Worm (Caenorhabditis elegans) whole organism, young adult: ENCODE data around the gene egl-1.

Source experiments
- B0019.2 ChIP-seq: fragments of 200-800 bp; sonication (Bioruptor generic); conservative IDR thresholded peaks from 2 replicates; pipeline ENCODE4 v1.3.6; 2022; ENCODE audit warnings: missing genetic modification reagents, missing genetic modification characterization, missing compliant biosample characterization
- B0336.3 ChIP-seq: fragments of 200-800 bp; sonication (Bioruptor generic); IDR thresholded peaks from 2 replicates; pipeline ENCODE4 v1.3.6; 2022; ENCODE audit warnings: missing genetic modification characterization, missing compliant biosample characterization
- C06A6.2 ChIP-seq: fragments of 200-800 bp; sonication (Bioruptor generic); conservative IDR thresholded peaks from 2 replicates; pipeline ENCODE4 v1.3.6; 2022; ENCODE audit warnings: missing genetic modification characterization, missing compliant biosample characterization
- D2030.7 ChIP-seq: fragments of 200-800 bp; sonication (Bioruptor generic); IDR thresholded peaks from 2 replicates; pipeline ENCODE4 v1.3.6; 2022; ENCODE audit warnings: missing genetic modification reagents, missing genetic modification characterization, missing compliant biosample characterization
- F55B11.4 ChIP-seq: sonication (generic microtip); optimal IDR thresholded peaks from 2 replicates; lab custom pipeline; 2016; ENCODE audit warnings: missing compliant biosample characterization, missing genetic modification characterization, borderline replicate concordance; ENCODE audit not compliant: insufficient read depth
- T07F8.4 ChIP-seq: sonication (generic microtip); optimal IDR thresholded peaks from 2 replicates; lab custom pipeline; 2016; ENCODE audit warnings: mild to moderate bottlenecking, missing genetic modification characterization, moderate library complexity, missing compliant biosample characterization
- Y53F4B.3 ChIP-seq: fragments of 200-800 bp; sonication (Bioruptor generic); IDR thresholded peaks from 2 replicates; pipeline ENCODE4 v1.3.6; 2022; ENCODE audit warnings: missing genetic modification reagents, missing genetic modification characterization, missing compliant biosample characterization
- Y56A3A.18 ChIP-seq: fragments of 200-800 bp; sonication (Bioruptor generic); IDR thresholded peaks from 2 replicates; pipeline ENCODE4 v1.3.6; 2022; ENCODE audit warnings: missing genetic modification reagents, missing genetic modification characterization, missing compliant biosample characterization
- Y67H2A.10 ChIP-seq: fragments of 200-800 bp; sonication (Bioruptor generic); conservative IDR thresholded peaks from 2 replicates; pipeline ENCODE4 v1.3.6; 2022; ENCODE audit warnings: missing genetic modification reagents, missing genetic modification characterization, missing compliant biosample characterization
- Y95B8A.8 ChIP-seq: fragments of 200-800 bp; sonication (Bioruptor generic); IDR thresholded peaks from 2 replicates; pipeline ENCODE4 v1.3.6; 2022; ENCODE audit warnings: missing genetic modification reagents, missing genetic modification characterization, missing compliant biosample characterization
- ama-1 ChIP-seq, 3 experiments: fragments of 150-350 bp in 1 of 3; sonication (generic microtip) in 2 of 3; optimal IDR thresholded peaks; 2 replicates each; lab custom pipeline; 2014 to 2018; ENCODE audit warnings: missing biosample characterization in 2 of 3, missing genetic modification characterization in 2 of 3, missing genetic modification reagents in 2 of 3
- aptf-2 ChIP-seq: fragments of 200-800 bp; sonication (Bioruptor generic); conservative IDR thresholded peaks from 2 replicates; pipeline ENCODE4 v1.3.6; 2022; ENCODE audit warnings: missing genetic modification reagents, missing genetic modification characterization, missing compliant biosample characterization
- atf-7 ChIP-seq: sonication (generic microtip); optimal IDR thresholded peaks from 2 replicates; lab custom pipeline; 2017; ENCODE audit warnings: mild to moderate bottlenecking, missing genetic modification characterization, missing compliant biosample characterization
- athp-1 ChIP-seq: sonication (generic microtip); optimal IDR thresholded peaks from 2 replicates; lab custom pipeline; 2017; ENCODE audit warnings: mild to moderate bottlenecking, missing genetic modification characterization, missing compliant biosample characterization
- attf-5 ChIP-seq: fragments of 200-800 bp; sonication (Bioruptor generic); optimal IDR thresholded peaks from 2 replicates; lab custom pipeline; 2018; ENCODE audit warnings: mild to moderate bottlenecking, missing genetic modification characterization, missing compliant biosample characterization
- bed-1 ChIP-seq: fragments of 200-800 bp; sonication (Bioruptor generic); IDR thresholded peaks from 2 replicates; pipeline ENCODE4 v1.3.6; 2022; ENCODE audit warnings: missing genetic modification reagents, missing genetic modification characterization, missing compliant biosample characterization
- cebp-2 ChIP-seq: fragments of 200-800 bp; sonication (Bioruptor generic); IDR thresholded peaks from 2 replicates; pipeline ENCODE4 v1.3.6; 2022; ENCODE audit warnings: missing genetic modification characterization, missing compliant biosample characterization
- ceh-100 ChIP-seq: fragments of 200-800 bp; sonication (Bioruptor generic); IDR thresholded peaks from 2 replicates; pipeline ENCODE4 v1.3.6; 2022; ENCODE audit warnings: missing genetic modification reagents, missing genetic modification characterization, missing compliant biosample characterization
- dpl-1 ChIP-seq: fragments of 150-350 bp; optimal IDR thresholded peaks from 2 replicates; lab custom pipeline; 2014; ENCODE audit warnings: missing biosample characterization, missing genetic modification reagents, missing genetic modification characterization
- efl-1 ChIP-seq: fragments of 150-350 bp; optimal IDR thresholded peaks from 2 replicates; lab custom pipeline; 2014; ENCODE audit warnings: missing biosample characterization, missing genetic modification reagents, missing genetic modification characterization
- ekl-4 ChIP-seq: fragments of 200-800 bp; sonication (Bioruptor generic); IDR thresholded peaks from 2 replicates; pipeline ENCODE4 v1.3.6; 2022; ENCODE audit warnings: missing genetic modification reagents, missing genetic modification characterization, missing compliant biosample characterization
- hlh-26 ChIP-seq: fragments of 200-800 bp; sonication (Bioruptor generic); conservative IDR thresholded peaks from 2 replicates; pipeline ENCODE4 v1.3.6; 2022; ENCODE audit warnings: missing genetic modification reagents, missing genetic modification characterization, missing compliant biosample characterization
- hmg-20 ChIP-seq: fragments of 200-800 bp; sonication (Bioruptor generic); IDR thresholded peaks from 2 replicates; pipeline ENCODE4 v1.3.6; 2022; ENCODE audit warnings: missing genetic modification reagents, missing genetic modification characterization, missing compliant biosample characterization
- hsf-1 ChIP-seq: fragments of 200-800 bp; sonication (Bioruptor generic); IDR thresholded peaks from 2 replicates; pipeline ENCODE4 v1.3.6; 2022; ENCODE audit warnings: missing genetic modification reagents, missing genetic modification characterization, missing compliant biosample characterization
- lag-1 ChIP-seq: fragments of 200-800 bp; sonication (Bioruptor generic); IDR thresholded peaks from 2 replicates; pipeline ENCODE4 v1.3.6; 2022; ENCODE audit warnings: missing genetic modification reagents, missing genetic modification characterization, missing compliant biosample characterization
- let-526 ChIP-seq: fragments of 200-800 bp; sonication (Bioruptor generic); IDR thresholded peaks from 2 replicates; pipeline ENCODE4 v1.3.6; 2022; ENCODE audit warnings: missing genetic modification reagents, missing genetic modification characterization, missing compliant biosample characterization
- lin-35 ChIP-seq, 3 experiments: fragments of 150-350 bp in 2 of 3; sonication (generic microtip) in 1 of 3; optimal IDR thresholded peaks; 2 replicates each; lab custom pipeline; 2014 to 2018; ENCODE audit warnings: missing biosample characterization in 3 of 3, missing genetic modification characterization in 3 of 3, missing genetic modification reagents in 3 of 3
- lin-40 ChIP-seq: sonication (generic microtip); optimal IDR thresholded peaks from 2 replicates; lab custom pipeline; 2016; ENCODE audit warnings: missing genetic modification characterization, mild to moderate bottlenecking, missing compliant biosample characterization, missing genotype, missing genetic modification reagents
- lir-1 ChIP-seq: fragments of 200-800 bp; sonication (Bioruptor generic); conservative IDR thresholded peaks from 2 replicates; pipeline ENCODE4 v1.3.6; 2022; ENCODE audit warnings: missing genetic modification reagents, missing genetic modification characterization, missing compliant biosample characterization
- madf-10 ChIP-seq: sonication (generic microtip); optimal IDR thresholded peaks from 2 replicates; lab custom pipeline; 2016; ENCODE audit warnings: mild to moderate bottlenecking, missing genetic modification characterization, missing compliant biosample characterization
- nfya-2 ChIP-seq: fragments of 200-800 bp; sonication (Bioruptor generic); IDR thresholded peaks from 2 replicates; pipeline ENCODE4 v1.3.6; 2022; ENCODE audit warnings: missing genetic modification reagents, missing genetic modification characterization, missing compliant biosample characterization
- nhr-120 ChIP-seq: fragments of 200-800 bp; sonication (Bioruptor generic); IDR thresholded peaks from 2 replicates; pipeline ENCODE4 v1.3.6; 2022; ENCODE audit warnings: missing genetic modification characterization, missing compliant biosample characterization
- nhr-179 ChIP-seq: sonication (generic microtip); optimal IDR thresholded peaks from 2 replicates; lab custom pipeline; 2016; ENCODE audit warnings: mild to moderate bottlenecking, missing genetic modification characterization, missing compliant biosample characterization
- nhr-27 ChIP-seq: fragments of 200-800 bp; sonication (Bioruptor generic); optimal IDR thresholded peaks from 2 replicates; lab custom pipeline; 2018; ENCODE audit warnings: mild to moderate bottlenecking, missing genetic modification characterization, moderate library complexity, missing compliant biosample characterization
- nhr-80 ChIP-seq: sonication (generic microtip); optimal IDR thresholded peaks from 2 replicates; lab custom pipeline; 2016; ENCODE audit warnings: missing genetic modification characterization, missing compliant biosample characterization
- nhr-90 ChIP-seq: sonication (generic microtip); optimal IDR thresholded peaks from 2 replicates; lab custom pipeline; 2016; ENCODE audit warnings: missing genotype, mild to moderate bottlenecking, missing genetic modification characterization, missing compliant biosample characterization
- sdz-38 ChIP-seq: sonication (generic microtip); optimal IDR thresholded peaks from 2 replicates; lab custom pipeline; 2016; ENCODE audit warnings: missing genotype, missing genetic modification characterization, missing compliant biosample characterization
- snpc-1.1 ChIP-seq: sonication (generic microtip); optimal IDR thresholded peaks from 2 replicates; lab custom pipeline; 2017; ENCODE audit warnings: missing genetic modification characterization, mild to moderate bottlenecking, missing compliant biosample characterization, antibody characterized with exemption, moderate library complexity, missing genotype, missing genetic modification reagents; ENCODE audit not compliant: insufficient read depth
- snpc-3.4 ChIP-seq: sonication (generic microtip); optimal IDR thresholded peaks from 2 replicates; lab custom pipeline; 2017; ENCODE audit warnings: missing genetic modification characterization, mild to moderate bottlenecking, missing compliant biosample characterization, antibody characterized with exemption, moderate library complexity, missing genotype, missing genetic modification reagents
- somi-1 ChIP-seq: fragments of 200-800 bp; sonication (Bioruptor generic); optimal IDR thresholded peaks from 2 replicates; lab custom pipeline; 2018; ENCODE audit warnings: mild to moderate bottlenecking, missing genetic modification characterization, missing compliant biosample characterization
- sptf-2 ChIP-seq: fragments of 200-800 bp; sonication (Bioruptor generic); optimal IDR thresholded peaks from 2 replicates; lab custom pipeline; 2018; ENCODE audit warnings: mild to moderate bottlenecking, missing genetic modification characterization, missing compliant biosample characterization
- tbx-9 ChIP-seq: sonication (generic microtip); optimal IDR thresholded peaks from 2 replicates; lab custom pipeline; 2016; ENCODE audit warnings: borderline replicate concordance, missing genetic modification characterization, inconsistent platforms, missing compliant biosample characterization
- tlf-1 ChIP-seq: fragments of 200-800 bp; sonication (Bioruptor generic); optimal IDR thresholded peaks from 2 replicates; lab custom pipeline; 2018; ENCODE audit warnings: mild to moderate bottlenecking, missing genetic modification characterization, missing compliant biosample characterization
- xnd-1 ChIP-seq: sonication (generic microtip); optimal IDR thresholded peaks from 2 replicates; lab custom pipeline; 2016; ENCODE audit warnings: missing genotype, missing genetic modification reagents, missing genetic modification characterization, missing compliant biosample characterization
- zfh-2 ChIP-seq: fragments of 200-800 bp; sonication (Bioruptor generic); conservative IDR thresholded peaks from 2 replicates; pipeline ENCODE4 v1.3.6; 2022; ENCODE audit warnings: missing genetic modification reagents, missing genetic modification characterization, missing compliant biosample characterization

The egl-1 gene

DNA sequence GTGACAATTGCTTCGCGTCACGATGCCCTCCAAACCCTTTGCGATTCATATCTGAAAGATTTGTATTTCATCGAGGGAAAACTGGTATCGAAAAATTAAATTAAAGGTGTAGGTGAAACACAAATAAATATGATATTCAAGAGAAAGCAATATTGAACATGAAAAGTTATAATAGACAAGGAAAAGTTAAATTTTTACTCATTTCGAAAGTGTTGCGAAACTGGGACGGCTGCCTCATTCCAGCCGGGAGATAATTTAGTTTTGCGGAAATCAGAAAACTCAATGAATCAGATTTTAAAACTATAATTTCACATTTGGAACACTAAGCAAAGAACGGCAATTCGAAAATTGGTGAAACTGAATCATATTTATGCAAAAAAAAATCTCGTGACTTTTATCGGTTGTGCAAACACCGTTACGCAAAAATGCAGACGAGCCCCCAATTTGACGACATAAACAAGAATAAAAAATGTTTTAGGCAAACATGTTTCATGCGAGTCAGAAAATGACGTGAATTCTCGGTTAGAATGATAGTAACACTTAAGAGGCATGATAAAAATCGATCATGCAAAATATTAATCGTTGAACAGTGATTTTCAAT, 17.1 kb downstream of the egl-1 start, which contains the start of the genes nxf-1 and C15H11.11 (continued):
- no peak for TF ChIP-seq Y56A3A.18 (GFP tag; lab: Robert Waterston, UW)

DNA sequence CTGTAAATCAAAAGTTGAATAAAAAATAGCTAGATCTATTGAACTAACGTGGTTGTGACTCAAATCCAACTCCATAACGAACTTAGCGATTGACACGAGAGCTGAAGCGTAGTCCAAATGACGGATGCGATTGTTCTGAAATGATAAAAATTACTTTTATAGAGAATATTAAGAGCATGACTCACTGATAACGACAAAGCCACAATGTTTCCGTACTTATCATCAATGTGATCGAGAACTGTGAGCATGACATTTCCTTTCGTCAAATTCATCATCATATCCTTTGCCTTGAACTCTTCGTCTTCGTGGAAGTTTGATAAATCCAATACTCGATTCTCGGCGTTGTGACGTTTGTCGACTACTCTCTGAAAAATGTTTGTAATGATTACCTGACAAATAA, 18.1 kb downstream of the egl-1 start:
- no peak for TF ChIP-seq attf-5 (GFP tag; lab: Kevin White, UChicago)
- TF ChIP-seq Y95B8A.8 (GFP tag; lab: Robert Waterston, UW), result no peak
- TF ChIP-seq aptf-2 (GFP tag; lab: Robert Waterston, UW), result no peak
- no peak for TF ChIP-seq sptf-2 (GFP tag; lab: Kevin White, UChicago)
- TF ChIP-seq nhr-80 (tag; lab: Kevin White, UChicago), result peak; percentile 73
- TF ChIP-seq ekl-4 (GFP tag; lab: Robert Waterston, UW), result no peak
- TF ChIP-seq lag-1 (GFP tag; lab: Robert Waterston, UW), result no peak
- TF ChIP-seq, all 124 proteins: peak for 1

DNA sequence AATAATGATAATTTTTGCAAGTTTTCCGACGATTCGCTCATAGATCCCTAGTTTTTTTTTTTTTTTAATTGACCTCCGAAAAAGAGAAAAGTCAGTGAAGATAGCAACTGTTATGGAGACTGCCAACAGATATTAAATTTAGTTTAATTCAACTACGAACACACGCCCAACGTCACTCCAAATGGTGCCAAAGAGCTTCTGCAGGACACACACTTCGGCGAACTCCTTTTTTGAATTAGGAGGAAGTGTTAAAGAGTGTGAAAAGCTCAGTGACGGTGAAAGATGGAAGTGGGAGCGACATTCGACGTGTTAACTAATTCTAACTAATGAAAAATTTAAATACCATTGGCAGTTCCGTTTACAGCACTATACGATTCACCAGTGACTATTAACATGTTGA, 20.2 kb downstream of the egl-1 start:
- no peak for TF ChIP-seq C06A6.2 (GFP tag; lab: Robert Waterston, UW)
- TF ChIP-seq bed-1 (GFP tag; lab: Robert Waterston, UW), result no peak
- peak; percentile 0 for TF ChIP-seq tlf-1 (GFP tag; lab: Kevin White, UChicago)
- no peak for TF ChIP-seq sdz-38 (tag; lab: Kevin White, UChicago)
- no peak for TF ChIP-seq hlh-26 (GFP tag; lab: Robert Waterston, UW)
- TF ChIP-seq let-526, result no peak
- no peak for TF ChIP-seq aptf-2 (GFP tag; lab: Robert Waterston, UW)
- no peak for TF ChIP-seq nhr-179 (tag; lab: Kevin White, UChicago)
- no peak for TF ChIP-seq F55B11.4 (tag; lab: Kevin White, UChicago)
- TF ChIP-seq zfh-2 (GFP tag; lab: Robert Waterston, UW), result no peak
- TF ChIP-seq T07F8.4 (tag; lab: Kevin White, UChicago), result no peak
- no peak for TF ChIP-seq cebp-2 (GFP tag; lab: Robert Waterston, UW)
- TF ChIP-seq B0019.2 (GFP tag; lab: Robert Waterston, UW), result no peak
- TF ChIP-seq B0336.3 (GFP tag; lab: Robert Waterston, UW), result no peak
- no peak for TF ChIP-seq Y53F4B.3 (GFP tag; lab: Robert Waterston, UW)
- no peak for TF ChIP-seq nfya-2
- no peak for TF ChIP-seq D2030.7 (GFP tag; lab: Robert Waterston, UW)
- TF ChIP-seq madf-10 (tag; lab: Kevin White, UChicago), result no peak
- TF ChIP-seq hmg-20, result no peak
- TF ChIP-seq efl-1 (GFP tag; lab: Kevin White, UChicago), result no peak
- 0 out of 2 replicates have a peak, but pooled peaks have one; percentile 32 for TF ChIP-seq hsf-1 (GFP tag; lab: Robert Waterston, UW)
- no peak for TF ChIP-seq lir-1 (GFP tag; lab: Robert Waterston, UW)
- TF ChIP-seq nhr-27 (tag; lab: Kevin White, UChicago), result no peak
- TF ChIP-seq Y67H2A.10 (GFP tag; lab: Robert Waterston, UW), result no peak
- TF ChIP-seq xnd-1, result no peak
- TF ChIP-seq lin-35 (GFP tag; optimal IDR thresholded peaks at IDR 0.05; lab: Kevin White, UChicago), result no peak
- TF ChIP-seq lin-40 (tag; lab: Kevin White, UChicago), result no peak
- TF ChIP-seq snpc-3.4, result no peak
- TF ChIP-seq ama-1 (optimal IDR thresholded peaks at IDR 0.05; lab: Kevin White, UChicago), result peak; percentile 43
- peak in 1 of 2 experiments; percentile 60 for TF ChIP-seq ama-1 (GFP tag; optimal IDR thresholded peaks at IDR 0.05; lab: Kevin White, UChicago)
- no peak for TF ChIP-seq somi-1
- TF ChIP-seq snpc-1.1 (tag; lab: Kevin White, UChicago), result no peak
- TF ChIP-seq atf-7, result no peak
- TF ChIP-seq ceh-100, result no peak
- no peak for TF ChIP-seq athp-1
- no peak for TF ChIP-seq tbx-9 (tag; lab: Kevin White, UChicago)
- TF ChIP-seq dpl-1 (GFP tag; lab: Kevin White, UChicago), result no peak
- no peak for TF ChIP-seq nhr-120 (GFP tag; lab: Robert Waterston, UW)
- peak; percentile 65 for TF ChIP-seq nhr-90 (tag; lab: Kevin White, UChicago)
